Fruit fly (Drosophila melanogaster) Kc167 (cell line): ENCODE data around the gene Pdp1.

Source experiments
- insv ChIP-seq: fragments of >200 bp; optimal IDR thresholded peaks from 3 replicates; lab custom pipeline; 2018; ENCODE audit warnings: missing external identifiers
- psq ChIP-seq: fragments of >200 bp; optimal IDR thresholded peaks from 2 replicates; lab custom pipeline; 2017; ENCODE audit warnings: missing external identifiers

- TF ChIP-seq psq (lab: Kevin White, UChicago): no peak
- TF ChIP-seq insv: no peak
These were observed 14.0 kb upstream of the Pdp1 start for dm6 chr3L:7881127-7881526.
